Worm (Caenorhabditis elegans) whole organism, L4/young adult: ENCODE results near the gene xpo-1.

Experiments
- W03F9.2 ChIP-seq: fragments of 150-350 bp; optimal IDR thresholded peaks from 2 replicates; lab custom pipeline; 2014; ENCODE audit warnings: missing biosample characterization, missing genetic modification characterization
- dao-5 ChIP-seq: sonication (generic microtip); optimal IDR thresholded peaks from 2 replicates; lab custom pipeline; 2016; ENCODE audit warnings: missing genotype, missing genetic modification characterization, moderate library complexity, missing compliant biosample characterization
- him-1 ChIP-seq: sonication (generic microtip); optimal IDR thresholded peaks from 2 replicates; lab custom pipeline; 2016; ENCODE audit warnings: missing genotype, missing genetic modification reagents, missing genetic modification characterization, missing compliant biosample characterization

Gene xpo-1

DNA sequence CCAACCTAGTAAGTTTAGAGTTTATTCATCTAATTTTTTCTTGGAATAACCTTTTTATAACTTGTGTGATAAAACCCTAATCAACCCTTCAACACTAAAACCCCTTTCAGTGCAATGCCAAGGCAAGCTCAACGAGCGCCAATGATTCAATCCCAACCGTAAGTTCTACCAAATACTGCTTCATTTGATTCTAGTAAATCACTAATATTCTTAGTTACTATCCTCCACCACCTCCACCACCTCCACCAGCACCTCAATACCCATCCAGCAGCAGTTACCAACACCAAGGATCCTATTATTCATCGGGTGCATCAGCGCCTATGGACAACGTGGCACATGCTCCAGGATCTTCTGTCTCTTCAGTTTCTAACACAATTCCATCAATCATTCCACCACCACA is 19.0 kb upstream of the xpo-1 start:
- TF ChIP-seq dao-5 (tag; lab: Kevin White, UChicago) (no peak), him-1 (no peak), W03F9.2 (tag; lab: Kevin White, UChicago) (no peak)

DNA sequence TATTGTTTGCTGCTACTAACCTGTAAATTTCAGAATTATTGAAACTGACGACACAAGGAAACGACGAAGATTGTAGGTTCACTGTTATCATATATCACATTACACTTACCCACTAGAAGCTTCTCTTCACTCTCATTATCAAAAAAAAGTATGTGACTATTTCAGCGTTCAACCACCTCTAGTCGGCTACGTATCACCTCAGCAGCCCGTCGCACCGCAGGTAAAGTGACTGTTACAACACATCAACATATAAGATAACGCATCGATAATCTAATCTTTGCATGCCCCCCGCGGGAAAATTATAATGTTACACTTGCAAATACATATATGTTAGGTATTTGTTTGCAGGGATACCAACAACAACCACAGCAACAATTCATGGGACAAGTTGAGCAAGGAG is 18.2 kb upstream of the xpo-1 start:
- TF ChIP-seq him-1, result no peak

DNA sequence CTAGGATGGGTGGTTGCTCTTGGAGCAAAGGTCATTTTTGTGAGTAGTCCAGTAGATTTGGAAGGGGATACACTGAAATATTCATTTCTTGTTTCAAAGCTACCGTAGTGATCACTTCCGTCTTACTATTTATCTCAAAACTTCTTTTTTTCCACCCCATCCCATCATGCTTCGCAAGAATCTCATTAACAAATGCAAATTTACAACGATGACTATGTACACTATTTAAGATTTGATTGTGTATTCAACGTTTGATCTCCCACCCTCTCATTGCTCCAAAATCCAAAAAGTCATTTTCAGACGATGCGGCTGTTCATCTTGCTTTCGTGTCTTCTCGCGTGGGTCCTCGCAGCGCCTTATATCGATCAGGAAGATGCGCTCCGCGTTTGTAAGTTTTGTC is 11.8 kb upstream of the xpo-1 start, which contains the start of gene flp-21:
TSS of gene flp-21 (plus strand) at position 301 of the 400 bp plus-strand sequence.
- no peak for TF ChIP-seq him-1
- no peak for TF ChIP-seq dao-5 (tag; lab: Kevin White, UChicago)
- TF ChIP-seq W03F9.2 (tag; lab: Kevin White, UChicago), result no peak

DNA sequence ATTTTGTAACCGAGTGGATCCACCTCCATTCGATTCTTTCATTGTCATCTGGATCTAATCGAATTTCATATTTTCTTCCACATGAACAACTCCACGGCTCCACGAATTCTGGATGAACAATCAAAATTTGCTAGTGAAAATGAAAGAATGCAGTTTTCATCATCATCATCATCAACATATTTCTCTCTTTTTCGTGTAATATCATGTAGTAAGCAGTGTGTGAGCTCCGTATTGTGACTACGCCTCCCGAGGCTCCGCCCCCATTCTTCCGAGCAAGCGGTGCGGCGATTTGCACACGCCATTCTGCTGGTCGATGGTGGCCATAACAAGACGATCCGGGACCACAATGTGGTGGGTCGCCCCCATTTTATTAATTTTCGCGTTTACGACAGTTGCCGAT is 6.8 kb upstream of the xpo-1 start, which contains the start of gene ZK742.7:
TSS of gene ZK742.7 (plus strand) at position 301 of the 400 bp plus-strand sequence.
- TF ChIP-seq W03F9.2 (tag; lab: Kevin White, UChicago) (no peak), him-1 (no peak), dao-5 (tag; lab: Kevin White, UChicago) (no peak)

DNA sequence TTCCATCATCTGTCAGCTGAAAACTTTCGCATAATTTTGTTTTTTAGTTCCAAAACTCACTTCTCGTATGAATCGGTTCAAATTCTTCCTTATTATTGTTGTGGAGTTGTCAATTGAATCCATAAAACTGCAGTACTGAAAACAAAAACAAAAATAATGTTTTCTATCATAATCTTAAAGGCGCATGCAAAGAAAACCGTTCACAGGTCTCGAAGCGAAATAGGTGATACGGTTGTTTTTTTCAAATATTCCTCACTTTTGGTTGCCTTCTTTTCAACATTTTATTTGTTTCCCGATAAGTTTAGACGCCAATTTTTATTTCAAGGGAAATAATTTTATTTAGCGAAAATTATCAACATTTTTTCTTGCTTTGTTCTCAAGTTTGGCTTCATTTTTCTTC is 1.3 kb upstream of the xpo-1 start:
- TF ChIP-seq him-1 (no peak), W03F9.2 (tag; lab: Kevin White, UChicago) (no peak), dao-5 (tag; lab: Kevin White, UChicago) (no peak)

DNA sequence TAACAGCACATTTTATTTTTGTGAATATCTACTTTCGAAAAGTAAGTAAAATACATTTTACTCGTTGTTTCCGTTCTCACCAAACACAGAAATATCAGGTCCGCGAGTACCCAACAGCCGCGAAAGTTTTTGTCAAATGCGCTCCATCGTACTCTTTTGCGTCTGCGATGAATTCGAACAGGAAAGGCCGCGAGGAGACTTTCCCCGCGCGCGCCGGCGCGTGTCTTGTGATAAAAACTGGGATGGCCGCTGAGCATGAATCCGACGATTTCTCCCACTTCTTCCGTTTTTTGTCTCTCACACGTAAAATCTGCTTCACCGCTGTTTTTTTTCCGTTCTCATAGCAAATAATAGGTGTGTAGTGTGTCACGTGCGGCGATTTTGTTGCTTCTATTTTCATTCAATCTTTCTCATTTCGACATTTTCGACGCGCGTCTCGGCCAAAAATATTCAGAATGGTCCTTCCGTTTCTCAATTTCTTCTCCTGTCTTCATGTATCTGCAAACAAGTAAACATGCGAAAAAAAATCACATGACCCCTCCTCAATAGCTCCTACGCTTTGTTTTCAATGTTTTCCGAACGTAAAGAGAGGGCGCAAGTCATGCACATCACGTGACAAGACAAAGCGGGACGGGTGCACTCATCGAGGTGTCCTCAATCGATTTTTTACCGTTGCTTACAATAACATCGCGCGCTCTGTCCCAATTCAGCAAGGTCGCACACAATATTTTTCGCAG is 632 bp upstream of the xpo-1 start, which contains the start of gene uvs-1:
TSS of gene uvs-1 (minus strand) at position 145 of the 737 bp plus-strand sequence.
- TF ChIP-seq W03F9.2 (tag; lab: Kevin White, UChicago) (no peak), dao-5 (tag; lab: Kevin White, UChicago) (no peak), him-1 (no peak)

DNA sequence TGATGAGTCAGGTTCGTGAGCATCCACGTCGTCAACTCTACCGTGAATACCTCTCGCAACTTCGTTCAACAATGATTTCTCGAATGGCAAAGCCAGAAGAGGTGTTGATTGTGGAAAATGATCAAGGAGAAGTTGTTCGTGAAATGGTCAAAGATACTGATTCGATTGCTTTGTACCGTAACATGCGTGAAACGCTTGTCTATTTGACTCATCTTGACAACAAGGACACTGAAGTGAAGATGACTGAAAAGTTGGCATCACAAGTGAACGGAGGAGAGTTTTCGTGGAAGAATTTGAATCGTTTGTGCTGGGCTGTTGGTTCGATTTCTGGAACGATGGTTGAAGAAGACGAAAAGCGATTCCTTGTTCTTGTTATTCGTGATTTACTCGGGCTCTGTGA is 1.8 kb downstream of the xpo-1 start:
- TF ChIP-seq W03F9.2 (tag; lab: Kevin White, UChicago) (no peak), him-1 (no peak), dao-5 (tag; lab: Kevin White, UChicago) (no peak)

DNA sequence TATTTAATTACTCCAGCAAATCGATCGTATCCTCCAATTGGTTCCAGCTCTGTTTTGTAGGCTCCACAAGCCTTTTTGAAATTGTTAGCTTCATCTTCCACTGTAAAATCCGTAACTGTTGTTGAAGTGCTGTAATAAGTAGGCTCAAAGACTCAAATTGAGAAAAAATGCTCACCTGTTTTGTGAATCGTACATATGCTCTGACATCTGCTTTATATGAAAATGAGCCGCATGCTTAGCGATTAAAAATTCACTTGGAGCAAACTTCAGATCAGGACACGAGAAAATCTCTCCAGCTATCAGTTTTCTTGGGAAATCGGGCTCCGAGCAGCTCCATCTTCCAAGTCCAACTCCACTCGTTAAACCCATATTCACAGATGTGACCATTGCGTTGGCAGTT is 3.6 kb downstream of the xpo-1 start:
- TF ChIP-seq him-1, result no peak
- TF ChIP-seq W03F9.2 (tag; lab: Kevin White, UChicago), result no peak
- TF ChIP-seq dao-5 (tag; lab: Kevin White, UChicago), result no peak

DNA sequence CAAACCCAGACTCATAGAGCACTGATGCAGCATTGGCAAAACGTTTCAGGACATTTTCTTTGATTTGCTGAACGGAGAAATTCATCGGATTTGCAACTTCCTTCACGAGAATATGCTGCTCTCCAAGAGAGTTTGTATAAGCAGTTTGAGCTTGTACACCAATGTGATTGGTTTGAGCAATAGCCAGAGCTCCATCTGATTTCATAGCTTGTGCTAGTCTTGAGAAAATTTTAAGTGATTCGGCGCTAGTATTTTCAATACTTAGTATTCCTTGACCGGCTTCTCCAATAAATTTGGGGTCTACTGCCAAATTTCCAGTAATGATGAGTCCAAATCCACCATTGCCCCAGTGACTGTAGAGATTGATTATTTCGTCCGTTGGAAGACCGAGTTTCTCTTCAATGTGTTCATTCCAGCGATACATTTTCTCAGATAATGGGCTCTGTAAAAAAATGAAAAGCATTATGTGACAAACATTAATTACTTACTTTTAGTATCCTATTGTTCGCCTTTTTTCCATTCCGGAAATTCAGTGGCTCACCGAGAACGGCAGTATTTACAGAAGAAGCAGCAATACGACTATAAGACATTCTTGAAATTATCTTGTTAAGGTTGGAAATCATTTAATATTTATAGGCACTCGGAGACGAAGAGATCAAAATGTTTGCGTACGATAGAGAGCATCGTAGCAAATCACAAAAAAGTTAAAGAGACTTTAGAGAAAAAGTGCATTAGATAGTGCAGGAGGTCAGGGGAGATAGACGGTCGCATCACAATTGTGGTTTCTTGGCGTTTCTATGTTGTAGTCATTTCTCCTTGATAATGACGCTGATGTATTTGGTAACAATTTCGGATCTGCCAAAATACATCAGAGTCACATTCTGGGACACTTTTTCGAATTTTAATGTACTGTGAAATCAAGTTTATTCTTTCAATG is 4.7 kb downstream of the xpo-1 start, which contains the start of gene ZK742.3:
TSS of gene ZK742.3 (minus strand) at position 593 of the 937 bp plus-strand sequence.
- no peak for TF ChIP-seq W03F9.2 (tag; lab: Kevin White, UChicago)
- no peak for TF ChIP-seq him-1
- TF ChIP-seq dao-5 (tag; lab: Kevin White, UChicago), result no peak

DNA sequence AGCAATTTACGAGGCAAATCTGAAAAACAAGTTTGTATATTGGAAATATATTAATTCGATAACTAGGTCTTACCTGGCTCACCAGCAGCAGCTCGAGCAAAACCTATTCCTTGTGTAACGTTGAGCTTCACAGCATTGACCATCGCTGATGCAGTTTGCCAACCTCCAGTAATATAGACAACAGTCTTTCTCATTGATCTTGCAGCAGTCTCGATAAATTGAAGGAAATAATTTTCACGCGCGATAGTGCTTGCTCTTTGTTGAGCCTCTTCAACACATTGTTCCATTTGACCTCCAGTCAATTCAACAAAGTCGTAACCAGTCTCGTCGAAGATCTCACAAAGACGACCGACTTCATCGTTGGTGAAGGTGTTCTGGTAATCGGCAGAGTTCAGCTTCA is 5.7 kb downstream of the xpo-1 start:
- TF ChIP-seq W03F9.2 (tag; lab: Kevin White, UChicago) (no peak), him-1 (no peak), dao-5 (tag; lab: Kevin White, UChicago) (no peak)

DNA sequence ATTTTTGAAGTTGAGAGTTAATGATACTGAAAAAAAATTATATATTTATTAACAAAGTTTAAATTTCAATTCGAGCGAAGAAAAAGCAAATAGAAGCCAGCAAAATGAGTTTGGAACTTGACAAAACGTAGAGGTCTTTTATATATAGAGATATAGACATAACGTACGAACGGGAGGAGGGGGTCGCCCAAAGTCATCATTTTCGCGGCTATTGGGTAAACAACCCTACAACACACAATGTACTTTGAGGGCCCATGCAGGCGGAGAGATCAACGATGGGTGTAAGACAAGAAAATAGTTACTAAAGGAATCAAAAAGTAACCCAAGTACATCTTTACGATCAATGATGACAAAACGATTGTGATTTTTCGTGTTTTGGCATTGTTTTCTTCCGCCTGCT is 6.9 kb downstream of the xpo-1 start, which contains the start of gene ZK742.4:
TSS of gene ZK742.4 (minus strand) at position 35 of the 400 bp plus-strand sequence.
- no peak for TF ChIP-seq W03F9.2 (tag; lab: Kevin White, UChicago)

DNA sequence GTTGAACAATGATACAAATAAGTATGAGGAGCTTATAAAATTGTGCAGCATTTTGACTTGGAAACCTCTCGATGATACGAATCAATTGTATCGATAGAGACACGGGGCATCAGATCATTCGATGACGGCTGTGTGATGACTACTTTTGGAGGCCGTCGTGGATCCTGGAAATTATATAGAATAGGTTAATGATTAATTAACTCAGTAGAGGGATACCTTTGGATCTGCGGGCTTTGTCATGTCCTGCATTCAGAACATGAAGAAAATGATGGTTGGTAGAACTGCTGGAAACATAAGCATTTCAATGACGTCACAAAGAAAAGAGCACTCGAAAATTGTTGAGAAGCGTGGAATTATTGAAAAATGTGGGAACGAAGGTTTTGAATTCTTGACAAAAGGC is 9.7 kb downstream of the xpo-1 start, which contains the start of gene ZK742.6:
TSS of gene ZK742.6 (minus strand) at position 342 of the 400 bp plus-strand sequence.
- TF ChIP-seq W03F9.2 (tag; lab: Kevin White, UChicago) (no peak), him-1 (no peak), dao-5 (tag; lab: Kevin White, UChicago) (no peak)

DNA sequence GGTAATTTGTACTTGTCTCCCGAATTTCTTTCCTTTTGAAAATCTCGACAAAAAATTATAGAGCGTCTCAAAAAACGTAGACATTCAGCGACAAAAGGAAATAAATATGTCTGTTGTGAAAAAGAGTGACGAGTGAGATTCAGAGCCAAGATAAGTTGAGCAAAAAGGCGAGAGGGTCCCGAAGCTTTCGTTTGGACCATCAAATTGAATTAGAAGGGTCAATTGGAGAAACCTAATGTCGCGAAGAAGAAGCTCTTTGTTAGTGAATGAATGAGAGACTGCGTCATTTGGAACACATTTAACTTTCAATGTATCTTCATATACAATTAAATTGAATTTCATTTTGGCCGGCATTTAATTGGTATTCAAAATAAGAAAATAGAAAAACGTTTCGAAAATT is 11.6 kb downstream of the xpo-1 start:
- TF ChIP-seq him-1, result no peak
- TF ChIP-seq dao-5 (tag; lab: Kevin White, UChicago), result no peak
- TF ChIP-seq W03F9.2 (tag; lab: Kevin White, UChicago), result no peak

DNA sequence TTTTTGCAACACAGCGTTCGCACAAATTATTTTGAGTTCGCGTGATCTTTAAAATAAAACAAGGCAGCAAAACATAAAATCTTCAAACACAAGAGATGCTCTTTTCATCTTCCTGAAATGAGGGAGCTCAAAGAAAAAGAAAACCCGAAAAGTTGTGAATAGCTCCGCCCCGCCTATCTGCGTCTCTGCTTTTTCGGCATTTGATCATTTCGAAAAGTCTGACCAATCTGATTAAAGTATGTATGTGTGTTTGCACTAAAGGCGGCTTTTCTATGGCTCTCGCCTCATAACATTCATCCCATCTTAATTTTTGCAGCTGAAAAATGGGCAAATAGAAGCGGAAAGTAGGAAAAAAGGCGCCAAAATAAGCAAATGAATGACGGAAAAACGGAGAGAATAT is 14.7 kb downstream of the xpo-1 start:
- TF ChIP-seq W03F9.2 (tag; lab: Kevin White, UChicago) (no peak), dao-5 (tag; lab: Kevin White, UChicago) (no peak), him-1 (no peak)
